Worm (Caenorhabditis elegans) whole organism, late embryonic: Measurements from ENCODE around the gene T26E4.18.
"Not testable (repeated sequence)": the region's sequence is repeated elsewhere in the genome, so short reads cannot be mapped to it uniquely, and the experiment has no call there.

Source experiments
- F13H6.1 ChIP-seq: sonication (generic microtip); optimal IDR thresholded peaks from 2 replicates; lab custom pipeline; 2016; ENCODE audit warnings: missing genetic modification characterization, missing compliant biosample characterization
- K02D7.2 ChIP-seq: sonication (generic microtip); optimal IDR thresholded peaks from 2 replicates; lab custom pipeline; 2017; ENCODE audit warnings: mild to moderate bottlenecking, missing genetic modification characterization, missing compliant biosample characterization
- K09A11.1 ChIP-seq: sonication (generic microtip); optimal IDR thresholded peaks from 2 replicates; lab custom pipeline; 2017; ENCODE audit warnings: antibody characterized with exemption, mild to moderate bottlenecking, missing genetic modification characterization, missing compliant biosample characterization; ENCODE audit not compliant: insufficient read depth
- ahr-1 ChIP-seq: sonication (generic microtip); optimal IDR thresholded peaks from 2 replicates; lab custom pipeline; 2016; ENCODE audit warnings: missing genetic modification characterization, missing compliant biosample characterization
- ceh-18 ChIP-seq: sonication (generic microtip); optimal IDR thresholded peaks from 2 replicates; lab custom pipeline; 2016; ENCODE audit warnings: missing genetic modification characterization, missing compliant biosample characterization
- ceh-2 ChIP-seq: sonication (generic microtip); optimal IDR thresholded peaks from 2 replicates; lab custom pipeline; 2016; ENCODE audit warnings: missing genotype, missing genetic modification characterization, missing compliant biosample characterization
- ceh-31 ChIP-seq: sonication (generic microtip); optimal IDR thresholded peaks from 2 replicates; lab custom pipeline; 2016; ENCODE audit warnings: missing genetic modification characterization, missing compliant biosample characterization
- ceh-34 ChIP-seq: sonication (generic microtip); optimal IDR thresholded peaks from 2 replicates; lab custom pipeline; 2016; ENCODE audit warnings: mild to moderate bottlenecking, missing genetic modification characterization, missing compliant biosample characterization
- ceh-45 ChIP-seq: fragments of 200-800 bp; sonication (Bioruptor generic); IDR thresholded peaks from 2 replicates; pipeline ENCODE4 v1.3.6; 2022; ENCODE audit warnings: missing genetic modification reagents, missing genetic modification characterization, missing compliant biosample characterization
- ceh-48 ChIP-seq: sonication (generic microtip); optimal IDR thresholded peaks from 2 replicates; lab custom pipeline; 2016; ENCODE audit warnings: missing genetic modification characterization, inconsistent platforms, missing compliant biosample characterization
- che-1 ChIP-seq: sonication (generic microtip); optimal IDR thresholded peaks from 2 replicates; lab custom pipeline; 2016; ENCODE audit warnings: mild to moderate bottlenecking, missing genetic modification characterization, missing compliant biosample characterization
- dmd-4 ChIP-seq: sonication (generic microtip); optimal IDR thresholded peaks from 2 replicates; lab custom pipeline; 2016; ENCODE audit warnings: borderline replicate concordance, missing genetic modification characterization, missing compliant biosample characterization
- dve-1 ChIP-seq: sonication (generic microtip); optimal IDR thresholded peaks from 2 replicates; lab custom pipeline; 2017; ENCODE audit warnings: antibody characterized with exemption, mild to moderate bottlenecking, missing genetic modification characterization, missing compliant biosample characterization
- elt-2 ChIP-seq: sonication (generic microtip); optimal IDR thresholded peaks from 2 replicates; lab custom pipeline; 2016; ENCODE audit warnings: missing genetic modification reagents, missing genetic modification characterization, missing compliant biosample characterization
- fax-1 ChIP-seq: sonication (generic microtip); optimal IDR thresholded peaks from 2 replicates; lab custom pipeline; 2016; ENCODE audit warnings: missing genotype, missing genetic modification characterization, missing compliant biosample characterization
- fkh-10 ChIP-seq: fragments of 150-350 bp; optimal IDR thresholded peaks from 2 replicates; lab custom pipeline; 2014; ENCODE audit warnings: missing biosample characterization, missing genetic modification reagents, missing genetic modification characterization
- gmeb-2 ChIP-seq: sonication (generic microtip); optimal IDR thresholded peaks from 2 replicates; lab custom pipeline; 2016; ENCODE audit warnings: missing genetic modification characterization, inconsistent platforms, missing compliant biosample characterization
- hlh-15 ChIP-seq: sonication (generic microtip); optimal IDR thresholded peaks from 2 replicates; lab custom pipeline; 2016; ENCODE audit warnings: missing genetic modification characterization, missing compliant biosample characterization
- lin-11 ChIP-seq: fragments of 200-800 bp; sonication (Bioruptor generic); optimal IDR thresholded peaks from 2 replicates; lab custom pipeline; 2018; ENCODE audit warnings: mild to moderate bottlenecking, missing genetic modification characterization, missing compliant biosample characterization
- nfya-1 ChIP-seq: sonication (generic microtip); optimal IDR thresholded peaks from 2 replicates; lab custom pipeline; 2017; ENCODE audit warnings: missing genetic modification characterization, mild to moderate bottlenecking, missing compliant biosample characterization, antibody characterized with exemption, moderate library complexity
- nhr-11 ChIP-seq: fragments of 150-350 bp; optimal IDR thresholded peaks from 2 replicates; lab custom pipeline; 2014; ENCODE audit warnings: missing biosample characterization, missing genetic modification characterization
- nhr-232 ChIP-seq: sonication (generic microtip); optimal IDR thresholded peaks from 2 replicates; lab custom pipeline; 2016; ENCODE audit warnings: missing genetic modification characterization, missing compliant biosample characterization
- odd-2 ChIP-seq: sonication (generic microtip); optimal IDR thresholded peaks from 2 replicates; lab custom pipeline; 2017; ENCODE audit warnings: antibody characterized with exemption, mild to moderate bottlenecking, missing genetic modification characterization, missing compliant biosample characterization
- pag-3 ChIP-seq: sonication (generic microtip); optimal IDR thresholded peaks from 2 replicates; lab custom pipeline; 2016; ENCODE audit warnings: missing compliant biosample characterization, missing genetic modification characterization, borderline replicate concordance
- pros-1 ChIP-seq: fragments of 150-350 bp; optimal IDR thresholded peaks from 2 replicates; lab custom pipeline; 2014; ENCODE audit warnings: missing biosample characterization, missing genetic modification reagents, missing genetic modification characterization
- rnt-1 ChIP-seq: sonication (generic microtip); optimal IDR thresholded peaks from 2 replicates; lab custom pipeline; 2016; ENCODE audit warnings: missing genetic modification characterization, missing compliant biosample characterization
- sdc-2 ChIP-seq: sonication (generic microtip); optimal IDR thresholded peaks from 2 replicates; lab custom pipeline; 2016; ENCODE audit warnings: missing genotype, missing genetic modification characterization, missing compliant biosample characterization
- syd-9 ChIP-seq: sonication (generic microtip); optimal IDR thresholded peaks from 2 replicates; lab custom pipeline; 2016; ENCODE audit warnings: mild to moderate bottlenecking, missing genetic modification characterization, moderate library complexity, missing compliant biosample characterization
- ttx-3 ChIP-seq: sonication (generic microtip); optimal IDR thresholded peaks from 2 replicates; lab custom pipeline; 2016; ENCODE audit warnings: missing genetic modification reagents, missing genetic modification characterization, missing compliant biosample characterization
- unc-42 ChIP-seq: sonication (generic microtip); optimal IDR thresholded peaks from 2 replicates; lab custom pipeline; 2016; ENCODE audit warnings: missing genotype, missing genetic modification characterization, missing compliant biosample characterization
- unc-55 ChIP-seq: sonication (generic microtip); optimal IDR thresholded peaks from 2 replicates; lab custom pipeline; 2017; ENCODE audit warnings: missing biosample characterization, missing genetic modification reagents, missing genetic modification characterization
- unc-86 ChIP-seq: sonication (generic microtip); optimal IDR thresholded peaks from 2 replicates; lab custom pipeline; 2016; ENCODE audit warnings: missing genetic modification characterization, missing compliant biosample characterization
- zip-5 ChIP-seq: sonication (generic microtip); optimal IDR thresholded peaks from 2 replicates; lab custom pipeline; 2016; ENCODE audit warnings: missing genetic modification characterization, missing compliant biosample characterization

The T26E4.18 gene

ce11 chrV:15815962-15816432, 12.3 kb upstream of the T26E4.18 start, which contains the start of the genes fbxa-69 and F54B8.4:
fbxa-69 (minus strand) TSS chrV:15815971.
F54B8.4 (plus strand) TSS chrV:15816382.
- TF ChIP-seq ttx-3 (tag; lab: Kevin White, UChicago): no peak
- no peak for TF ChIP-seq nhr-232 (tag; lab: Kevin White, UChicago)
- no peak for TF ChIP-seq K09A11.1 (tag; lab: Kevin White, UChicago)
- TF ChIP-seq hlh-15 (tag; lab: Kevin White, UChicago): no peak
- no peak for TF ChIP-seq sdc-2
- TF ChIP-seq unc-42 (tag; lab: Kevin White, UChicago): no peak
- TF ChIP-seq pros-1 (tag; lab: Kevin White, UChicago): no peak
- no peak for TF ChIP-seq pag-3 (tag; lab: Kevin White, UChicago)
- no peak for TF ChIP-seq unc-55
- no peak for TF ChIP-seq K02D7.2
- no peak for TF ChIP-seq ceh-31 (tag; lab: Kevin White, UChicago)
- TF ChIP-seq gmeb-2 (tag; lab: Kevin White, UChicago): no peak
- TF ChIP-seq ceh-45 (GFP tag; lab: Robert Waterston, UW): no peak
- no peak for TF ChIP-seq elt-2 (tag; lab: Kevin White, UChicago)
- no peak for TF ChIP-seq lin-11 (tag; lab: Kevin White, UChicago)
- no peak for TF ChIP-seq rnt-1 (tag; lab: Kevin White, UChicago)

- not testable (repeated sequence) for TF ChIP-seq ceh-48, F13H6.1, ceh-34
Observed at ce11 chrV:15811982-15812381, 8.3 kb upstream of the T26E4.18 start, which contains the start of gene nhr-282. nhr-282 (plus strand) TSS chrV:15812282.

ce11 chrV:15810446-15810845, 6.8 kb upstream of the T26E4.18 start, which contains the start of gene F54B8.1:
F54B8.1 (plus strand) TSS chrV:15810746.
- TF ChIP-seq dmd-4 (tag; lab: Kevin White, UChicago): no peak
- TF ChIP-seq syd-9 (tag; lab: Kevin White, UChicago): no peak
- no peak for TF ChIP-seq fax-1 (tag; lab: Kevin White, UChicago)
- no peak for TF ChIP-seq F13H6.1

ce11 chrV:15809543-15809942, 5.9 kb upstream of the T26E4.18 start, which contains the start of gene srsx-36:
srsx-36 (minus strand) TSS chrV:15809643.
- TF ChIP-seq nhr-11 (tag; lab: Kevin White, UChicago): no peak
- TF ChIP-seq zip-5 (tag; lab: Kevin White, UChicago): no peak
- no peak for TF ChIP-seq dmd-4 (tag; lab: Kevin White, UChicago)
- no peak for TF ChIP-seq che-1
- TF ChIP-seq fax-1 (tag; lab: Kevin White, UChicago): no peak
- TF ChIP-seq dve-1 (tag; lab: Kevin White, UChicago): no peak
- no peak for TF ChIP-seq ceh-18 (tag; lab: Kevin White, UChicago)
- no peak for TF ChIP-seq unc-42 (tag; lab: Kevin White, UChicago)
- no peak for TF ChIP-seq nfya-1 (tag; lab: Kevin White, UChicago)
- no peak for TF ChIP-seq unc-86
- TF ChIP-seq ahr-1 (tag; lab: Kevin White, UChicago): no peak
- no peak for TF ChIP-seq gmeb-2 (tag; lab: Kevin White, UChicago)
- TF ChIP-seq, all 69 proteins: peak for 0

ce11 chrV:15807420-15807819, 3.8 kb upstream of the T26E4.18 start, which contains the start of gene srsx-38:
srsx-38 (minus strand) TSS chrV:15807520.
- not testable (repeated sequence) for TF ChIP-seq fax-1, lin-11, odd-2 (tag; lab: Kevin White, UChicago)

ce11 chrV:15803079-15803478, 569 bp downstream of the T26E4.18 start, which contains the start of gene srd-27:
srd-27 (plus strand) TSS chrV:15803379.
- TF ChIP-seq unc-55; fkh-10 (GFP tag; lab: Kevin White, UChicago); ceh-2 (tag; lab: Kevin White, UChicago): not testable (repeated sequence)
